Worm (Caenorhabditis elegans) whole organism, early embryonic: ENCODE results near the gene C01G12.3.

Experiments used
- F13C5.2 ChIP-seq: sonication (generic microtip); optimal IDR thresholded peaks from 2 replicates; lab custom pipeline; 2017; ENCODE audit warnings: mild to moderate bottlenecking, missing genetic modification characterization, inconsistent platforms, missing compliant biosample characterization
- aly-1 ChIP-seq: sonication (generic microtip); optimal IDR thresholded peaks from 2 replicates; lab custom pipeline; 2016; ENCODE audit warnings: missing genetic modification characterization, missing compliant biosample characterization
- ama-1 ChIP-seq: fragments of 150-350 bp; optimal IDR thresholded peaks from 2 replicates; lab custom pipeline; 2014
- ceh-13 ChIP-seq: fragments of 200-800 bp; sonication (Bioruptor generic); optimal IDR thresholded peaks from 2 replicates; lab custom pipeline; 2018; ENCODE audit warnings: mild to moderate bottlenecking, missing genetic modification characterization, missing compliant biosample characterization
- ceh-36 ChIP-seq: sonication (generic microtip); optimal IDR thresholded peaks from 2 replicates; lab custom pipeline; 2016; ENCODE audit warnings: missing genetic modification characterization, inconsistent platforms, missing compliant biosample characterization
- ets-7 ChIP-seq: sonication (generic microtip); optimal IDR thresholded peaks from 2 replicates; lab custom pipeline; 2016; ENCODE audit warnings: missing genotype, missing genetic modification characterization, missing compliant biosample characterization
- flt-1 ChIP-seq: fragments of 200-800 bp; sonication (Bioruptor generic); IDR thresholded peaks from 2 replicates; pipeline ENCODE4 v1.3.6; 2022; ENCODE audit warnings: missing genetic modification characterization, missing compliant biosample characterization
- hmbx-1 ChIP-seq: sonication (generic microtip); optimal IDR thresholded peaks from 2 replicates; lab custom pipeline; 2016; ENCODE audit warnings: mild to moderate bottlenecking, missing genetic modification characterization, missing compliant biosample characterization
- hnd-1 ChIP-seq: sonication (generic microtip); optimal IDR thresholded peaks from 2 replicates; lab custom pipeline; 2016; ENCODE audit warnings: missing genetic modification characterization, missing compliant biosample characterization
- pes-1 ChIP-seq: fragments of 200-800 bp; sonication (Bioruptor generic); IDR thresholded peaks from 2 replicates; pipeline ENCODE4 v1.3.6; 2022; ENCODE audit warnings: missing genetic modification reagents, missing genetic modification characterization, missing compliant biosample characterization
- scrt-1 ChIP-seq: fragments of 200-800 bp; sonication (Bioruptor generic); IDR thresholded peaks from 2 replicates; pipeline ENCODE4 v1.3.6; 2022; ENCODE audit warnings: missing genetic modification characterization, missing compliant biosample characterization
- tbx-11 ChIP-seq: fragments of 200-800 bp; sonication (Bioruptor generic); IDR thresholded peaks from 2 replicates; pipeline ENCODE4 v1.3.6; 2022; ENCODE audit warnings: missing genetic modification characterization, missing compliant biosample characterization
- tbx-37 ChIP-seq: fragments of 200-800 bp; sonication (Bioruptor generic); conservative IDR thresholded peaks from 2 replicates; pipeline ENCODE4 v1.3.6; 2022; ENCODE audit warnings: missing genetic modification reagents, missing genetic modification characterization, missing compliant biosample characterization
- tra-4 ChIP-seq: sonication (generic microtip); optimal IDR thresholded peaks from 2 replicates; lab custom pipeline; 2017; ENCODE audit warnings: missing genetic modification characterization, missing compliant biosample characterization

ce11 chrII:14578716-14579115 lies 3.4 kb downstream of the C01G12.3 start, which contains the start of gene C01G12.9:
- TF ChIP-seq scrt-1 (no peak), tbx-11 (GFP tag; lab: Robert Waterston, UW) (no peak), ama-1 (lab: Kevin White, UChicago) (no peak), aly-1 (tag; lab: Kevin White, UChicago) (no peak), flt-1 (GFP tag; lab: Robert Waterston, UW) (no peak), ceh-36 (tag; lab: Kevin White, UChicago) (no peak), ets-7 (no peak), ceh-13 (GFP tag; lab: Kevin White, UChicago) (no peak), F13C5.2 (tag; lab: Kevin White, UChicago) (no peak), hmbx-1 (tag; lab: Kevin White, UChicago) (no peak), tra-4 (no peak), pes-1 (GFP tag; lab: Robert Waterston, UW) (no peak), hnd-1 (tag; lab: Kevin White, UChicago) (no peak), tbx-37 (GFP tag; lab: Robert Waterston, UW) (no peak)
